Fruit fly (Drosophila melanogaster) whole organism, wandering third instar larva: ENCODE data around the gene ZnT63C.

Experiments used
- Abd-B ChIP-seq: fragments of >200 bp; optimal IDR thresholded peaks from 2 replicates; lab custom pipeline; 2017; ENCODE audit warnings: missing biosample characterization, missing genetic modification characterization
- CG32264 ChIP-seq: fragments of 200-800 bp; sonication (Bioruptor generic); optimal IDR thresholded peaks from 2 replicates; lab custom pipeline; 2016; ENCODE audit warnings: missing biosample characterization, missing genetic modification characterization
- CG9705 ChIP-seq: fragments of 200-800 bp; sonication (Bioruptor generic); optimal IDR thresholded peaks from 2 replicates; lab custom pipeline; 2018; ENCODE audit warnings: missing biosample characterization, mild to moderate bottlenecking, missing genetic modification characterization
- Dfd ChIP-seq: fragments of >200 bp; optimal IDR thresholded peaks from 2 replicates; lab custom pipeline; 2017; ENCODE audit warnings: missing biosample characterization, missing genetic modification characterization
- GATAd ChIP-seq: sonication (Bioruptor generic); optimal IDR thresholded peaks from 2 replicates; lab custom pipeline; 2016; ENCODE audit warnings: missing biosample characterization, missing genetic modification characterization
- HLH106 ChIP-seq: fragments of 200-800 bp; optimal IDR thresholded peaks from 3 replicates; lab custom pipeline; 2019; ENCODE audit warnings: missing biosample characterization, mild to moderate bottlenecking, missing genetic modification characterization, moderate library complexity
- Hnf4 ChIP-seq: fragments of 200-800 bp; sonication (Bioruptor generic); optimal IDR thresholded peaks from 2 replicates; lab custom pipeline; 2016; ENCODE audit warnings: missing biosample characterization, mild to moderate bottlenecking, missing genetic modification characterization
- Hr78 ChIP-seq: fragments of >200 bp; optimal IDR thresholded peaks from 2 replicates; lab custom pipeline; 2017; ENCODE audit warnings: missing biosample characterization, missing genetic modification characterization
- Hr83 ChIP-seq: fragments of 200-300 bp; sonication (Bioruptor generic); optimal IDR thresholded peaks from 2 replicates; lab custom pipeline; 2016; ENCODE audit warnings: missing biosample characterization, mild to moderate bottlenecking, missing genetic modification characterization, moderate library complexity; ENCODE audit not compliant: poor library complexity, severe bottlenecking
- Jra ChIP-seq: sonication (Bioruptor generic); optimal IDR thresholded peaks from 2 replicates; lab custom pipeline; 2016; ENCODE audit warnings: missing biosample characterization, missing genetic modification characterization
- Mio ChIP-seq: sonication (Bioruptor generic); optimal IDR thresholded peaks from 2 replicates; lab custom pipeline; 2016; ENCODE audit warnings: missing biosample characterization, missing genetic modification characterization
- Myc ChIP-seq: fragments of >200 bp; optimal IDR thresholded peaks from 2 replicates; lab custom pipeline; 2017
- N ChIP-seq: fragments of >200 bp; optimal IDR thresholded peaks from 2 replicates; lab custom pipeline; 2018; ENCODE audit warnings: missing biosample characterization, missing external identifiers, missing genetic modification characterization
- OdsH ChIP-seq: fragments of 200-800 bp; sonication (Bioruptor generic); optimal IDR thresholded peaks from 2 replicates; lab custom pipeline; 2016; ENCODE audit warnings: missing biosample characterization, mild to moderate bottlenecking, missing genetic modification characterization
- Rel ChIP-seq, 2 experiments: fragments of 200-800 bp; sonication (Bioruptor generic) in 1 of 2; optimal IDR thresholded peaks; 2 replicates in 1 of 2; 3 replicates in 1 of 2; lab custom pipeline; 2016 to 2019; ENCODE audit warnings: mild to moderate bottlenecking in 2 of 2, missing biosample characterization in 2 of 2, missing genetic modification characterization in 2 of 2, moderate library complexity in 1 of 2
- Sp1 ChIP-seq: fragments of 200-800 bp; sonication (Bioruptor generic); optimal IDR thresholded peaks from 3 replicates; lab custom pipeline; 2019; ENCODE audit warnings: missing biosample characterization, mild to moderate bottlenecking, missing genetic modification characterization, moderate library complexity
- Vsx2 ChIP-seq: fragments of 200-300, 225-300 bp; sonication (Bioruptor generic); optimal IDR thresholded peaks from 2 replicates; lab custom pipeline; 2018; ENCODE audit warnings: missing biosample characterization, missing genetic modification characterization; ENCODE audit not compliant: partially characterized antibody
- dl ChIP-seq, 2 experiments: fragments of 175-275, 200-275 bp in 1 of 2; fragments of 200-275 bp in 1 of 2; sonication (Bioruptor generic); optimal IDR thresholded peaks; lab custom pipeline; 2018; ENCODE audit warnings: mild to moderate bottlenecking in 2 of 2, missing biosample characterization in 2 of 2, missing genetic modification characterization in 2 of 2, moderate library complexity in 2 of 2; ENCODE audit not compliant: partially characterized antibody in 2 of 2, insufficient read depth in 1 of 2
- dmrt93B ChIP-seq: fragments of 200-800 bp; sonication (Bioruptor generic); optimal IDR thresholded peaks from 2 replicates; lab custom pipeline; 2018; ENCODE audit warnings: missing biosample characterization, mild to moderate bottlenecking, missing genetic modification characterization
- dsf ChIP-seq: sonication (Bioruptor generic); optimal IDR thresholded peaks from 2 replicates; lab custom pipeline; 2016; ENCODE audit warnings: missing biosample characterization, missing genetic modification characterization, borderline replicate concordance
- ey ChIP-seq: fragments of 200-800 bp; sonication (Bioruptor generic); optimal IDR thresholded peaks from 2 replicates; lab custom pipeline; 2016; ENCODE audit warnings: missing biosample characterization, missing genetic modification characterization
- foxo ChIP-seq, 2 experiments: fragments of 200-800 bp; sonication (Bioruptor generic); optimal IDR thresholded peaks; 2 replicates in 1 of 2; 3 replicates in 1 of 2; lab custom pipeline; 2016 to 2017; ENCODE audit warnings: missing biosample characterization in 2 of 2, missing genetic modification characterization in 2 of 2
- fru ChIP-seq: fragments of 200-800 bp; sonication (Bioruptor generic); optimal IDR thresholded peaks from 3 replicates; lab custom pipeline; 2016; ENCODE audit warnings: missing biosample characterization, mild to moderate bottlenecking, missing genetic modification characterization
- h ChIP-seq: fragments of 200-800 bp; sonication (Bioruptor generic); optimal IDR thresholded peaks from 3 replicates; lab custom pipeline; 2016; ENCODE audit warnings: missing biosample characterization, mild to moderate bottlenecking, missing genetic modification characterization
- jim ChIP-seq: fragments of 175-275, 200-325 bp; sonication (Bioruptor generic); optimal IDR thresholded peaks from 2 replicates; lab custom pipeline; 2016; ENCODE audit warnings: missing biosample characterization, mild to moderate bottlenecking, missing genetic modification characterization
- lola ChIP-seq: fragments of >200 bp; optimal IDR thresholded peaks from 2 replicates; lab custom pipeline; 2017; ENCODE audit warnings: missing biosample characterization, missing genetic modification characterization
- pan ChIP-seq: fragments of >200 bp; optimal IDR thresholded peaks from 2 replicates; lab custom pipeline; 2017
- psq ChIP-seq: fragments of 200-800 bp; sonication (Bioruptor generic); optimal IDR thresholded peaks from 3 replicates; lab custom pipeline; 2017; ENCODE audit warnings: missing biosample characterization, mild to moderate bottlenecking, missing genetic modification characterization, moderate library complexity
- rgr ChIP-seq: fragments of 200-800 bp; sonication (Bioruptor generic); optimal IDR thresholded peaks from 3 replicates; lab custom pipeline; 2016; ENCODE audit warnings: missing biosample characterization, mild to moderate bottlenecking, missing genetic modification characterization
- sage ChIP-seq: fragments of 200-800 bp; sonication (Bioruptor generic); optimal IDR thresholded peaks from 2 replicates; lab custom pipeline; 2016; ENCODE audit warnings: missing biosample characterization, mild to moderate bottlenecking, missing genetic modification characterization
- tai ChIP-seq: sonication (Bioruptor generic); optimal IDR thresholded peaks from 2 replicates; lab custom pipeline; 2016; ENCODE audit warnings: missing biosample characterization, missing genetic modification characterization
- usp ChIP-seq: fragments of >200 bp; optimal IDR thresholded peaks from 2 replicates; lab custom pipeline; 2017; ENCODE audit warnings: missing biosample characterization, missing genetic modification characterization
- woc ChIP-seq: sonication (Bioruptor generic); optimal IDR thresholded peaks from 2 replicates; lab custom pipeline; 2016; ENCODE audit warnings: missing biosample characterization, mild to moderate bottlenecking, missing genetic modification characterization

The ZnT63C gene

dm6 chr3L:3303087-3303526 is 401 bp upstream of the ZnT63C start, which contains the start of gene CG14968 (continued):
- TF ChIP-seq Myc (lab: Kevin White, UChicago) = peak; percentile 93
- TF ChIP-seq CG9705 (GFP tag; lab: Kevin White, UChicago) = peak; percentile 86
- TF ChIP-seq dmrt93B (GFP tag; lab: Kevin White, UChicago) = peak; percentile 92
- peak; percentile 95 for TF ChIP-seq HLH106 (tag; lab: Kevin White, UChicago)
- no peak for TF ChIP-seq pan (lab: Kevin White, UChicago)
- TF ChIP-seq jim (GFP tag; lab: Kevin White, UChicago) = no peak
- TF ChIP-seq dsf (GFP tag; lab: Kevin White, UChicago) = peak; percentile 43
- peak; percentile 98 for TF ChIP-seq Sp1 (GFP tag; lab: Kevin White, UChicago)
- TF ChIP-seq Mio = peak; percentile 26

dm6 chr3L:3304740-3305139 is 1.2 kb downstream of the ZnT63C start:
- no peak for TF ChIP-seq Vsx2
- no peak for TF ChIP-seq tai (GFP tag; lab: Kevin White, UChicago)
- no peak for TF ChIP-seq Rel (GFP tag; optimal IDR thresholded peaks at IDR 0.05; lab: Kevin White, UChicago)
- TF ChIP-seq Rel (tag; optimal IDR thresholded peaks at IDR 0.05; lab: Kevin White, UChicago) = peak; percentile 66
- no peak for TF ChIP-seq N
- TF ChIP-seq dmrt93B (GFP tag; lab: Kevin White, UChicago) = no peak
- TF ChIP-seq pan (lab: Kevin White, UChicago) = no peak
- no peak for TF ChIP-seq woc (GFP tag; lab: Kevin White, UChicago)
- TF ChIP-seq rgr (GFP tag; lab: Kevin White, UChicago) = no peak
- no peak for TF ChIP-seq OdsH
- TF ChIP-seq, all 38 proteins: peak for 1

- no peak for TF ChIP-seq pan (lab: Kevin White, UChicago)
- TF ChIP-seq N = no peak
- no peak for TF ChIP-seq sage (GFP tag; lab: Kevin White, UChicago)
- no peak for TF ChIP-seq usp
- TF ChIP-seq lola (GFP tag; lab: Kevin White, UChicago) = no peak
- TF ChIP-seq rgr (GFP tag; lab: Kevin White, UChicago) = peak; percentile 27
- TF ChIP-seq tai (GFP tag; lab: Kevin White, UChicago) = no peak
These were observed 1.9 kb downstream of the ZnT63C start for dm6 chr3L:3305430-3305829.

DNA sequence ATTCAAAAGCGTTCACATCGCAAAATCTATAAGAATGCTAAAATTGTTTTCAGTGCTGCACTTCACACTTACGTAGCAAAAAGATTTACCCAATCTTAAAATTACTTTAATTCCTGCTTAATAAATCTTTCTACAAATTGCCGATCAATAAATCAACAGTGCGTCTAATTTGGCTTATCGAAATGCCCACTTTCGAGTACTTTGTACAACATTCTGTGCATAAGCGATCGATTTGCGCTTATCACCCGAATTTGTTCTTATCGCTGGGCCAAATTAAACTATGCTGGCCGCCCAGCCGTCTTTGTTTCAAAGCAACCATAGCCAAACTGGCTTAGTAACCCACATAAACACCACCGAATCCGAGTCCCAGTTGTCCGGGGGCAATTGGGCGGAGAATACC is 3.0 kb downstream of the ZnT63C start:
- TF ChIP-seq ey (GFP tag; lab: Kevin White, UChicago) (no peak), HLH106 (tag; lab: Kevin White, UChicago) (no peak), Abd-B (GFP tag; lab: Kevin White, UChicago) (no peak), foxo (GFP tag; optimal IDR thresholded peaks at IDR 0.05; lab: Kevin White, UChicago) (no peak), CG32264 (GFP tag; lab: Kevin White, UChicago) (no peak), jim (GFP tag; lab: Kevin White, UChicago) (no peak), usp (no peak), OdsH (no peak), fru (GFP tag; lab: Kevin White, UChicago) (no peak), dl (GFP tag; optimal IDR thresholded peaks at IDR 0.05; lab: Kevin White, UChicago; ENCODE audit: insufficient read depth in 1 of 2, partially characterized antibody in 2 of 2) (no peak), Jra (GFP tag; lab: Kevin White, UChicago) (no peak), Hr78 (GFP tag; lab: Kevin White, UChicago) (no peak), Sp1 (GFP tag; lab: Kevin White, UChicago) (no peak), Rel (GFP tag; optimal IDR thresholded peaks at IDR 0.05; lab: Kevin White, UChicago) (no peak), Rel (tag; optimal IDR thresholded peaks at IDR 0.05; lab: Kevin White, UChicago) (no peak), CG9705 (GFP tag; lab: Kevin White, UChicago) (no peak), h (GFP tag; lab: Kevin White, UChicago) (no peak), psq (GFP tag; lab: Kevin White, UChicago) (no peak)

dm6 chr3L:3307593-3307992 is 4.1 kb downstream of the ZnT63C start:
- TF ChIP-seq Jra (GFP tag; lab: Kevin White, UChicago) (no peak), Hnf4 (GFP tag; lab: Kevin White, UChicago) (no peak), Dfd (GFP tag; lab: Kevin White, UChicago) (no peak), Vsx2 (no peak), GATAd (GFP tag; lab: Kevin White, UChicago) (no peak), ey (GFP tag; lab: Kevin White, UChicago) (no peak), dl (GFP tag; optimal IDR thresholded peaks at IDR 0.05; lab: Kevin White, UChicago; ENCODE audit: insufficient read depth in 1 of 2, partially characterized antibody in 2 of 2) (no peak), Sp1 (GFP tag; lab: Kevin White, UChicago) (no peak), Hr83 (no peak), pan (lab: Kevin White, UChicago) (no peak), Rel (GFP tag; optimal IDR thresholded peaks at IDR 0.05; lab: Kevin White, UChicago) (no peak), Rel (tag; optimal IDR thresholded peaks at IDR 0.05; lab: Kevin White, UChicago) (no peak), N (no peak), tai (GFP tag; lab: Kevin White, UChicago) (no peak)
